Worm (Caenorhabditis elegans) whole organism, L1 larva: ENCODE data around the gene R05C11.2.

Source experiments
- C04F5.9 ChIP-seq: sonication (generic microtip); optimal IDR thresholded peaks from 2 replicates; lab custom pipeline; 2016; ENCODE audit warnings: missing genetic modification characterization, missing compliant biosample characterization
- C16A3.4 ChIP-seq: fragments of 150-350 bp; optimal IDR thresholded peaks from 2 replicates; lab custom pipeline; 2014; ENCODE audit warnings: missing biosample characterization, missing genetic modification characterization
- C34B4.2 ChIP-seq: sonication (generic microtip); optimal IDR thresholded peaks from 2 replicates; lab custom pipeline; 2017; ENCODE audit warnings: mild to moderate bottlenecking, missing genetic modification characterization, missing compliant biosample characterization
- F16B12.6 ChIP-seq: fragments of 150-350 bp; optimal IDR thresholded peaks from 2 replicates; lab custom pipeline; 2014; ENCODE audit warnings: missing biosample characterization, missing genetic modification characterization
- Y116A8C.19 ChIP-seq: sonication (generic microtip); optimal IDR thresholded peaks from 2 replicates; lab custom pipeline; 2016; ENCODE audit warnings: missing compliant biosample characterization, missing genetic modification characterization, borderline replicate concordance
- aha-1 ChIP-seq: fragments of 150-350 bp; optimal IDR thresholded peaks from 2 replicates; lab custom pipeline; 2014; ENCODE audit warnings: missing biosample characterization, missing genetic modification characterization
- alr-1 ChIP-seq: fragments of 200-800 bp; sonication (Bioruptor generic); optimal IDR thresholded peaks from 2 replicates; lab custom pipeline; 2018; ENCODE audit warnings: borderline replicate concordance, mild to moderate bottlenecking, missing genetic modification characterization, missing compliant biosample characterization
- ceh-8 ChIP-seq: fragments of 200-800 bp; sonication (Bioruptor generic); optimal IDR thresholded peaks from 2 replicates; lab custom pipeline; 2018; ENCODE audit warnings: mild to moderate bottlenecking, missing genetic modification characterization, moderate library complexity, missing compliant biosample characterization
- ceh-82 ChIP-seq, 3 experiments: fragments of 150-350 bp in 1 of 3; sonication (generic microtip) in 2 of 3; optimal IDR thresholded peaks; 2 replicates each; lab custom pipeline; 2014 to 2017; ENCODE audit warnings: missing biosample characterization in 3 of 3, missing genetic modification characterization in 3 of 3
- ces-1 ChIP-seq: fragments of 150-350 bp; optimal IDR thresholded peaks from 2 replicates; lab custom pipeline; 2014; ENCODE audit warnings: missing biosample characterization, missing genetic modification reagents, missing genetic modification characterization
- efl-1 ChIP-seq, 4 experiments: fragments of 150-350 bp; optimal IDR thresholded peaks in 3 of 4; peaks in 1 of 4; 1 replicate in 1 of 4; 2 replicates in 3 of 4; lab custom pipeline; 2014; ENCODE audit warnings: missing biosample characterization in 2 of 4, missing genetic modification characterization in 2 of 4, missing genetic modification reagents in 2 of 4
- efl-3 ChIP-seq: fragments of 200-800 bp; sonication (Bioruptor generic); optimal IDR thresholded peaks from 2 replicates; lab custom pipeline; 2018; ENCODE audit warnings: mild to moderate bottlenecking, missing genetic modification characterization, missing compliant biosample characterization
- egl-27 ChIP-seq, 2 experiments: fragments of 150-350 bp in 1 of 2; sonication (generic microtip); optimal IDR thresholded peaks; 3 replicates each; lab custom pipeline; 2017 to 2018; ENCODE audit warnings: missing biosample characterization in 2 of 2, missing genetic modification characterization in 2 of 2, missing genetic modification reagents in 2 of 2
- elt-2 ChIP-seq: sonication (generic microtip); optimal IDR thresholded peaks from 2 replicates; lab custom pipeline; 2016; ENCODE audit warnings: missing genetic modification characterization, mild to moderate bottlenecking, inconsistent platforms, missing compliant biosample characterization, missing genetic modification reagents
- elt-3 ChIP-seq, 6 experiments: fragments of 150-350 bp in 1 of 6; sonication (generic microtip); optimal IDR thresholded peaks; 2 replicates each; lab custom pipeline; 2017 to 2018; ENCODE audit warnings: missing biosample characterization in 6 of 6, missing genetic modification characterization in 6 of 6, inconsistent platforms in 1 of 6
- fkh-10 ChIP-seq: sonication (generic microtip); optimal IDR thresholded peaks from 2 replicates; lab custom pipeline; 2017; ENCODE audit warnings: missing biosample characterization, missing genetic modification reagents, missing genetic modification characterization
- fkh-4 ChIP-seq: sonication (generic microtip); optimal IDR thresholded peaks from 2 replicates; lab custom pipeline; 2016; ENCODE audit warnings: missing compliant biosample characterization, missing genetic modification characterization, borderline replicate concordance
- fkh-8 ChIP-seq: sonication (generic microtip); optimal IDR thresholded peaks from 2 replicates; lab custom pipeline; 2016; ENCODE audit warnings: mild to moderate bottlenecking, missing genetic modification characterization, missing compliant biosample characterization
- fos-1 ChIP-seq: fragments of 150-350 bp; optimal IDR thresholded peaks from 2 replicates; lab custom pipeline; 2014; ENCODE audit warnings: missing biosample characterization, missing genetic modification characterization
- hpl-2 ChIP-seq: fragments of 150-350 bp; optimal IDR thresholded peaks from 2 replicates; lab custom pipeline; 2014; ENCODE audit warnings: missing biosample characterization, missing genetic modification reagents, missing genetic modification characterization
- irx-1 ChIP-seq: sonication (generic microtip); optimal IDR thresholded peaks from 2 replicates; lab custom pipeline; 2016; ENCODE audit warnings: missing genetic modification characterization, missing compliant biosample characterization
- jun-1 ChIP-seq: fragments of 150-350 bp; optimal IDR thresholded peaks from 2 replicates; lab custom pipeline; 2014; ENCODE audit warnings: missing biosample characterization, missing genetic modification reagents, missing genetic modification characterization
- lin-13 ChIP-seq: fragments of 150-350 bp; optimal IDR thresholded peaks from 2 replicates; lab custom pipeline; 2014; ENCODE audit warnings: missing biosample characterization, missing genetic modification reagents, missing genetic modification characterization
- lin-35 ChIP-seq, 2 experiments: fragments of 150-350 bp; optimal IDR thresholded peaks; 2 replicates each; lab custom pipeline; 2014; ENCODE audit warnings: missing biosample characterization in 2 of 2, missing genetic modification characterization in 2 of 2, missing genetic modification reagents in 2 of 2
- lir-3 ChIP-seq: sonication (generic microtip); optimal IDR thresholded peaks from 2 replicates; lab custom pipeline; 2016; ENCODE audit warnings: mild to moderate bottlenecking, missing genetic modification characterization, moderate library complexity, missing compliant biosample characterization; ENCODE audit not compliant: poor library complexity
- lsy-2 ChIP-seq, 2 experiments: fragments of 150-350 bp; optimal IDR thresholded peaks; 2 replicates each; lab custom pipeline; 2014; ENCODE audit warnings: missing biosample characterization in 2 of 2, missing genetic modification characterization in 2 of 2
- mdl-1 ChIP-seq, 2 experiments: fragments of 150-350 bp; optimal IDR thresholded peaks; 2 replicates each; lab custom pipeline; 2014 to 2017; ENCODE audit warnings: missing biosample characterization in 2 of 2, missing genetic modification characterization in 2 of 2, inconsistent platforms in 1 of 2
- mef-2 ChIP-seq: fragments of 150-350 bp; optimal IDR thresholded peaks from 2 replicates; lab custom pipeline; 2014; ENCODE audit warnings: missing biosample characterization, missing genetic modification characterization
- nhr-11 ChIP-seq: fragments of 150-350 bp; optimal IDR thresholded peaks from 2 replicates; lab custom pipeline; 2014; ENCODE audit warnings: missing biosample characterization, missing genetic modification characterization
- nhr-19 ChIP-seq: fragments of 200-800 bp; sonication (Bioruptor generic); conservative IDR thresholded peaks from 2 replicates; pipeline ENCODE4 v1.3.6; 2022; ENCODE audit warnings: missing genetic modification characterization, missing compliant biosample characterization
- nhr-20 ChIP-seq: sonication (generic microtip); optimal IDR thresholded peaks from 2 replicates; lab custom pipeline; 2016; ENCODE audit warnings: mild to moderate bottlenecking, missing genetic modification characterization, missing compliant biosample characterization
- nhr-71 ChIP-seq: sonication (generic microtip); optimal IDR thresholded peaks from 2 replicates; lab custom pipeline; 2016; ENCODE audit warnings: mild to moderate bottlenecking, missing genetic modification characterization, moderate library complexity, missing compliant biosample characterization
- nhr-76 ChIP-seq: sonication (generic microtip); optimal IDR thresholded peaks from 2 replicates; lab custom pipeline; 2017; ENCODE audit warnings: missing biosample characterization, missing genetic modification characterization
- nhr-84 ChIP-seq: sonication (generic microtip); optimal IDR thresholded peaks from 2 replicates; lab custom pipeline; 2017; ENCODE audit warnings: missing biosample characterization, missing genetic modification characterization
- nhr-85 ChIP-seq: sonication (generic microtip); peaks from one replicate; lab custom pipeline; 2016; ENCODE audit warnings: missing genetic modification characterization, inconsistent platforms, missing compliant biosample characterization
- nhr-90 ChIP-seq: sonication (generic microtip); optimal IDR thresholded peaks from 2 replicates; lab custom pipeline; 2016; ENCODE audit warnings: mild to moderate bottlenecking, missing genetic modification characterization, missing compliant biosample characterization; ENCODE audit not compliant: poor library complexity
- pag-3 ChIP-seq: sonication (generic microtip); optimal IDR thresholded peaks from 2 replicates; lab custom pipeline; 2017; ENCODE audit warnings: missing genetic modification characterization, mild to moderate bottlenecking, missing compliant biosample characterization, antibody characterized with exemption, borderline replicate concordance; ENCODE audit not compliant: insufficient read depth
- snpc-4 ChIP-seq: fragments of 150-350 bp; optimal IDR thresholded peaks from 2 replicates; lab custom pipeline; 2014; ENCODE audit warnings: missing biosample characterization, missing genetic modification characterization
- sox-4 ChIP-seq: sonication (generic microtip); optimal IDR thresholded peaks from 2 replicates; lab custom pipeline; 2016; ENCODE audit warnings: missing genetic modification characterization, missing compliant biosample characterization
- sptf-1 ChIP-seq: fragments of 150-350 bp; optimal IDR thresholded peaks from 2 replicates; lab custom pipeline; 2014; ENCODE audit warnings: missing biosample characterization, missing genetic modification characterization
- sup-37 ChIP-seq: fragments of 200-800 bp; sonication (Bioruptor generic); optimal IDR thresholded peaks from 2 replicates; lab custom pipeline; 2018; ENCODE audit warnings: mild to moderate bottlenecking, missing genetic modification characterization, missing compliant biosample characterization
- swsn-7 ChIP-seq: sonication (generic microtip); optimal IDR thresholded peaks from 2 replicates; lab custom pipeline; 2016; ENCODE audit warnings: missing genetic modification characterization, missing compliant biosample characterization
- unc-130 ChIP-seq: fragments of 150-350 bp; optimal IDR thresholded peaks from 2 replicates; lab custom pipeline; 2017; ENCODE audit warnings: missing biosample characterization, missing genetic modification characterization, inconsistent platforms
- unc-30 ChIP-seq: sonication (generic microtip); optimal IDR thresholded peaks from 2 replicates; lab custom pipeline; 2017; ENCODE audit warnings: missing biosample characterization, missing genetic modification characterization
- unc-86 ChIP-seq: sonication (generic microtip); optimal IDR thresholded peaks from 2 replicates; lab custom pipeline; 2016; ENCODE audit warnings: missing genetic modification characterization, missing compliant biosample characterization
- ztf-4 ChIP-seq: fragments of 150-350 bp; optimal IDR thresholded peaks from 2 replicates; lab custom pipeline; 2014; ENCODE audit warnings: missing biosample characterization, missing genetic modification characterization

The R05C11.2 gene

DNA sequence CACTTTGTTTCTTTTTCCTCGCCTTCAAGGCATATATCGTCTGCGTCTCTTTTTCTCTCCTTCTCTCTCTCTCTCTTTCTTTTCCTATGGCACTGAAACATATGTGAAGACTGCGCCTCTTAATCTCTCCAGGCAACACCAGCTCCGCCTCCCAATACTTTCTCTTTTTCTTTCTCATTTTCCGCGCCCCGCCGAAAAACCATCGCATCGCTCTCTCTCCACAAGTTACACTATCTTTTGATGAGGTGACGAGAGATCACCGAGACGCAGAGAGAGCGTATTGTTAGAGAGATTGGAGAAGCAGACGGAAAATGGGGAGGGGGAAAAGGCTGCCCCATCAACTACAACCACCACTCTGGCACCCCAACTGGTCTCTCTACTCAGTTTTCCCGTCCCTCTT, 10.1 kb downstream of the R05C11.2 start (continued):
- no peak for TF ChIP-seq C34B4.2 (tag; lab: Kevin White, UChicago)
- peak; percentile 57 for TF ChIP-seq snpc-4 (tag; lab: Kevin White, UChicago)
- peak; percentile 47 for TF ChIP-seq fkh-4 (tag; lab: Kevin White, UChicago)
- TF ChIP-seq C04F5.9, result peak; percentile 35
- peak; percentile 85 for TF ChIP-seq ztf-4 (tag; lab: Kevin White, UChicago)
- peak; percentile 64 for TF ChIP-seq lin-13 (GFP tag; lab: Kevin White, UChicago)
- no peak for TF ChIP-seq efl-3 (GFP tag; lab: Kevin White, UChicago)
- TF ChIP-seq fkh-10 (GFP tag; lab: Kevin White, UChicago), result peak; percentile 91
- TF ChIP-seq irx-1, result peak; percentile 72
- peak; percentile 59 for TF ChIP-seq unc-86
- TF ChIP-seq pag-3 (tag; lab: Kevin White, UChicago), result no peak
- no peak for TF ChIP-seq nhr-76 (tag; lab: Kevin White, UChicago)
- TF ChIP-seq sox-4, result no peak
- TF ChIP-seq nhr-85 (tag; lab: Kevin White, UChicago), result peak; percentile 92
- peak in 1 of 2 experiments; percentile 34 for TF ChIP-seq mdl-1 (tag; optimal IDR thresholded peaks at IDR 0.05; lab: Kevin White, UChicago)
- TF ChIP-seq ceh-82 (tag; optimal IDR thresholded peaks at IDR 0.05; lab: Kevin White, UChicago), result peak; percentile 54 to 88 (median 77)
- no peak for TF ChIP-seq sptf-1 (tag; lab: Kevin White, UChicago)
- peak; percentile 15 for TF ChIP-seq ces-1 (GFP tag; lab: Kevin White, UChicago)
- TF ChIP-seq elt-2 (tag; lab: Kevin White, UChicago), result no peak
- TF ChIP-seq sup-37, result no peak
- peak; percentile 71 to 84 for TF ChIP-seq efl-1 (optimal IDR thresholded peaks at IDR 0.05; lab: Kevin White, UChicago)
- peak; percentile 29 to 89 for TF ChIP-seq efl-1 (GFP tag; optimal IDR thresholded peaks at IDR 0.05 in 1 of 2; lab: Kevin White, UChicago)
- no peak for TF ChIP-seq alr-1 (tag; lab: Kevin White, UChicago)
- TF ChIP-seq nhr-20 (tag; lab: Kevin White, UChicago), result peak; percentile 83
- no peak for TF ChIP-seq hpl-2 (GFP tag; lab: Kevin White, UChicago)
- TF ChIP-seq nhr-71 (tag; lab: Kevin White, UChicago), result peak; percentile 93
- peak; percentile 75 for TF ChIP-seq jun-1
- no peak for TF ChIP-seq F16B12.6 (tag; lab: Kevin White, UChicago)
- peak; percentile 53 for TF ChIP-seq lir-3
- no peak for TF ChIP-seq unc-130 (tag; lab: Kevin White, UChicago)
- TF ChIP-seq Y116A8C.19, result no peak

DNA sequence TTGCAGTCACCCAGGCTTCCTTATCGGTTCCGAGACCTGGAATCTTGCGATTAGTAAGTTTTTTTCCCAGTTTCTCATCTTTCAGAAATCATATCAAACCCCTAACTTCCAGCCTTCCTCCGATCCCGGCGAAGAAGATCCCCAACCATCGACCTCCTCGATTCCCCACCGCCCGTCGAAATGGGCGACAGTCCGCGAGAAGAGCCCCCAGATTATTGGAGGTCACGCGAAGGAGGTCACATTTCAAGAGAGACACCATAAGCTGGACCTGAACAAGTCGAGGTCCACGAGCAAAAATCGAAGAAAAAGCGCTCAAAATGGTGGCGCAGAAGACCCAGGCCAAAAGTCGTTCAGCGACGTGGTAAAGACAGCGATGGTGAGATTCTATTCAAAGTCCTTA, 21.4 kb downstream of the R05C11.2 start:
- TF ChIP-seq fkh-10 (GFP tag; lab: Kevin White, UChicago), result no peak
- peak; percentile 49 for TF ChIP-seq nhr-85 (tag; lab: Kevin White, UChicago)

DNA sequence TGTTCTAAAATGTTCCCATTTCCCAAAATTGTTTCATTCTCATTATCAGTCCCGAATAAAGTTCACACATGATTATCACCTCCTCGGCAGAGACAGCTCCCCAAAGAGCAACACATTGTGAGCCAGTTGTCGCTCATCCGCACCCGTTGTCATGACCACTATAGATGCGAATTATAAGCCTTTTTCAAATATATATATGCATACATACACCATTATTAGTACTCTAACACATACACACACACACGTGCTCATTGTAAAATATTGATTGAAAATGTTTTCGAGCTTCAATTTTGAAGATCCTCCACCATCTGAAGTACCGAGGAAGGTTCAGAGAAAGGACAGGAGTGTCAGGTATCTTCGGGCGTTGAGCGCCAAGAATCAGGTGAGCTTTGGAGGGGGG, 21.9 kb downstream of the R05C11.2 start, which contains the start of the genes Y76B12C.9 and cng-2:
Gene Y76B12C.9, minus strand, starts transcription at position 101 of the 400 bp plus-strand sequence.
Gene cng-2, plus strand, starts transcription at position 218 of the 400 bp plus-strand sequence.
- TF ChIP-seq unc-86, result no peak
- peak; percentile 5 for TF ChIP-seq fkh-8

DNA sequence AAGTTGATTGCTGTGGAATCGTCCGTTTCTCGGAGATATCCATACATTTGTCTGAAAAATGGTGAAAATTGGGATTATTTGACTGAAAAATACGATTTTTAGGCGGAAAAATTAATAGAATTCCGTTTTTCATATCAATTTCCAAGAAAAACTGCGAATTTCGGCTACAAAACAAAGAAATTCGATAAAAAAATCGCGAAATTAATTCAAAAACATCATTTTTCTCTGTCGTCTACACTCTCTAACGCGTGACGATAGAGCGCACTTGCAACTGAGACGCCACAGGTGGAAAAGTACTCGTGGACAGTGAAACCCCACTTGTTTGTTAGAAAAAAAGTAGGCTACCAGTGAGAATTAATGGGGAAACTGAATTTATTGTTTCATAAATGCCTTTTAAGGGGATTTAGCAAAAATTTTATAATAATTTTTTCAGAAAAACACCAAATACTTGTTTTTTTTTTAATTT, 25.9 kb downstream of the R05C11.2 start, which contains the start of gene cpsf-1:
Gene cpsf-1, minus strand, starts transcription at position 51 of the 466 bp plus-strand sequence.
- peak; percentile 52 for TF ChIP-seq mef-2 (tag; lab: Kevin White, UChicago)
- TF ChIP-seq swsn-7 (tag; lab: Kevin White, UChicago), result no peak
- no peak for TF ChIP-seq nhr-90
- TF ChIP-seq egl-27 (tag; optimal IDR thresholded peaks at IDR 0.05; lab: Kevin White, UChicago), result no peak
- TF ChIP-seq C04F5.9, result peak; percentile 52
- TF ChIP-seq unc-86, result peak; percentile 76
- no peak for TF ChIP-seq hpl-2 (GFP tag; lab: Kevin White, UChicago)
- TF ChIP-seq aha-1 (tag; lab: Kevin White, UChicago), result no peak
- TF ChIP-seq lin-35 (GFP tag; optimal IDR thresholded peaks at IDR 0.05; lab: Kevin White, UChicago), result peak; percentile 86 to 93
- TF ChIP-seq unc-130 (tag; lab: Kevin White, UChicago), result peak; percentile 96
- no peak for TF ChIP-seq nhr-84 (tag; lab: Kevin White, UChicago)
- TF ChIP-seq nhr-19 (GFP tag; lab: Robert Waterston, UW), result peak; percentile 77
- peak; percentile 3 for TF ChIP-seq ces-1 (GFP tag; lab: Kevin White, UChicago)
- TF ChIP-seq fos-1 (tag; lab: Kevin White, UChicago), result peak; percentile 87
- peak; percentile 38 for TF ChIP-seq ceh-8 (GFP tag; lab: Kevin White, UChicago)
- peak; percentile 82 to 95 for TF ChIP-seq lsy-2 (tag; optimal IDR thresholded peaks at IDR 0.05; lab: Kevin White, UChicago)
- no peak for TF ChIP-seq unc-30 (tag; lab: Kevin White, UChicago)
- peak; percentile 95 to 98 (median 95) for TF ChIP-seq ceh-82 (tag; optimal IDR thresholded peaks at IDR 0.05; lab: Kevin White, UChicago)
- TF ChIP-seq C16A3.4 (tag; lab: Kevin White, UChicago), result peak; percentile 94
- peak in 4 of 6 experiments; percentile 7 to 89 (median 61) for TF ChIP-seq elt-3 (tag; optimal IDR thresholded peaks at IDR 0.05; lab: Kevin White, UChicago)
- peak; percentile 6 for TF ChIP-seq nhr-11
- TF ChIP-seq efl-3 (GFP tag; lab: Kevin White, UChicago), result no peak
